Fruit fly (Drosophila melanogaster): ENCODE results near the gene Rel.
A peak's percentile ranks its signal among the peaks of the same experiment; 100 is the strongest.

Rel gene

DNA sequence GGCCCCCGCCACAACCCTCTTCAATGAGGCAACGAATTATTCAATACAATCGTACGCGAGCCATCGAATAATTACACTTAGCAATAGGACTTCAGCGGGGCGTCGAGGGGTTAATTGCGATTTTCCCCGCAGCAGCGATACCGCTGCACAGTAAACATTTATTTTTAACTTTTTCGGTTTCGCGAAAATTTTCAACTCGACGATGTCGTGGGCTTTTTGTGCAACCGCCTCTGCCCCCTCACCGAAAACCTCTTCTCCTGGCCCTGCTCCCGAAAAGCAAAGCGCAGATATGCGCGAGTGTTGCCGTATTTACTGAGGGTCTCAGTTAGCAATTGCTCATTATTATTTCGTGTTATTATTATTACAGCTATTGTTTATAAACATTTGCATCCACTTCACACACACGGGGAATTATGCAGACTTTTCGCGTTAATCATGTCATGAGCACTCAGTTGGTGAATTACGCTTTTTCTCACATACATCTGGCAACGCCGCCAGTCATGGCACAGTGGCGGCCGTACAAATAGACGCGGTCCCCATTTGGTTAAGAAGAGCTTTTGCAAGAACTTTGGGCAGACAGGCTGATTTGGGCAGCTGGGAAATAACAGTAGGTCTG is 33.9 kb downstream of the Rel start (continued):
- TF ChIP-seq CG2712 (tag; optimal IDR thresholded peaks at IDR 0.05) (peak; percentile 49), CG10147 (GFP tag; optimal IDR thresholded peaks at IDR 0.05) (peak; percentile 7), CG16863 (GFP tag; optimal IDR thresholded peaks at IDR 0.05) (peak; percentile 38), CG8089 (GFP tag; optimal IDR thresholded peaks at IDR 0.05) (peak; percentile 13), Meics (GFP tag; optimal IDR thresholded peaks at IDR 0.05) (no peak), Abd-B (GFP tag; optimal IDR thresholded peaks at IDR 0.05) (no peak), gce (GFP tag; IDR thresholded peaks at IDR 0.05) (no peak), lov (optimal IDR thresholded peaks at IDR 0.05) (no peak), lov (GFP tag; IDR thresholded peaks at IDR 0.05) (no peak), CG9932 (GFP tag; IDR thresholded peaks at IDR 0.05) (peak; percentile 58), repo (GFP tag; optimal IDR thresholded peaks at IDR 0.05) (no peak), da (GFP tag; optimal IDR thresholded peaks at IDR 0.05) (no peak), CG34224 (GFP tag; IDR thresholded peaks at IDR 0.05; ENCODE audit: partially characterized antibody) (no peak), CG11696 (GFP tag; IDR thresholded peaks at IDR 0.05) (peak; percentile 97), Dfd (GFP tag; optimal IDR thresholded peaks at IDR 0.05) (no peak), az2 (GFP tag; optimal IDR thresholded peaks at IDR 0.05) (no peak), D19A (tag; optimal IDR thresholded peaks at IDR 0.05) (no peak), shn (GFP tag; optimal IDR thresholded peaks at IDR 0.05) (peak; percentile 72), CG31224 (GFP tag; IDR thresholded peaks at IDR 0.05) (no peak), Bdp1 (GFP tag; optimal IDR thresholded peaks at IDR 0.05) (no peak), bcd (GFP tag; optimal IDR thresholded peaks at IDR 0.05) (no peak), CG1603 (tag; optimal IDR thresholded peaks at IDR 0.05) (peak; percentile 70), knrl (GFP tag; IDR thresholded peaks at IDR 0.05; ENCODE audit: partially characterized antibody) (peak; percentile 23; the same call in 1 of the 3 replicates), sob (GFP tag; IDR thresholded peaks at IDR 0.05) (peak; percentile 31; the same call in 1 of the 2 replicates), Med (GFP tag) (peak; percentile 91), MESR4 (GFP tag; optimal IDR thresholded peaks at IDR 0.05) (peak; percentile 71), nau (GFP tag; optimal IDR thresholded peaks at IDR 0.05) (no peak), Doc2 (GFP tag; IDR thresholded peaks at IDR 0.05) (no peak), CG12155 (GFP tag; optimal IDR thresholded peaks at IDR 0.05) (peak; percentile 36), bbx (GFP tag; IDR thresholded peaks at IDR 0.05; ENCODE audit: partially characterized antibody) (no peak), CG4424 (GFP tag; optimal IDR thresholded peaks at IDR 0.05) (peak; percentile 25), CG30020 (tag; optimal IDR thresholded peaks at IDR 0.05) (peak; percentile 16), CG8290 (GFP tag; optimal IDR thresholded peaks at IDR 0.05) (peak; percentile 44), CG8290 (tag; optimal IDR thresholded peaks at IDR 0.05) (peak in 1 of 2 experiments; percentile 11), Sin3A (optimal IDR thresholded peaks at IDR 0.05) (peak; percentile 38), CG34376 (GFP tag; optimal IDR thresholded peaks at IDR 0.05) (peak; percentile 73), nerfin-1 (tag; optimal IDR thresholded peaks at IDR 0.05) (peak; percentile 25), HLH4C (GFP tag; IDR thresholded peaks at IDR 0.05; ENCODE audit: partially characterized antibody) (no peak), eve (GFP tag; optimal IDR thresholded peaks at IDR 0.05) (no peak), prd (optimal IDR thresholded peaks at IDR 0.05) (no peak), prd (GFP tag; IDR thresholded peaks at IDR 0.05) (peak; percentile 37; the same call in 1 of the 3 replicates), slp2 (GFP tag; optimal IDR thresholded peaks at IDR 0.05) (peak; percentile 47), Myb (GFP tag; optimal IDR thresholded peaks at IDR 0.05) (peak; percentile 55), CG15073 (GFP tag; optimal IDR thresholded peaks at IDR 0.05) (peak; percentile 96), fd64A (GFP tag; optimal IDR thresholded peaks at IDR 0.05) (no peak), phol (tag; optimal IDR thresholded peaks at IDR 0.05) (peak; percentile 47), CG1647 (GFP tag; optimal IDR thresholded peaks at IDR 0.05) (peak; percentile 49), tup (GFP tag; optimal IDR thresholded peaks at IDR 0.05) (no peak), CG8388 (GFP tag; optimal IDR thresholded peaks at IDR 0.05) (no peak), CG30431 (GFP tag; optimal IDR thresholded peaks at IDR 0.05) (no peak), pros (GFP tag; optimal IDR thresholded peaks at IDR 0.05) (no peak), CG5953 (GFP tag; IDR thresholded peaks at IDR 0.05) (no peak)
